Worm (Caenorhabditis elegans) whole organism, L1 larva: Measurements from ENCODE around the gene srw-11.
"Not testable (repeated sequence)": the region's sequence is repeated elsewhere in the genome, so short reads cannot be mapped to it uniquely, and the experiment has no call there.

Experiments used
- C16A3.4 ChIP-seq: fragments of 150-350 bp; optimal IDR thresholded peaks from 2 replicates; lab custom pipeline; 2014; ENCODE audit warnings: missing biosample characterization, missing genetic modification characterization
- alr-1 ChIP-seq: fragments of 200-800 bp; sonication (Bioruptor generic); optimal IDR thresholded peaks from 2 replicates; lab custom pipeline; 2018; ENCODE audit warnings: borderline replicate concordance, mild to moderate bottlenecking, missing genetic modification characterization, missing compliant biosample characterization
- efl-1 ChIP-seq, 4 experiments: fragments of 150-350 bp; optimal IDR thresholded peaks in 3 of 4; peaks in 1 of 4; 1 replicate in 1 of 4; 2 replicates in 3 of 4; lab custom pipeline; 2014; ENCODE audit warnings: missing biosample characterization in 2 of 4, missing genetic modification characterization in 2 of 4, missing genetic modification reagents in 2 of 4
- lin-39 ChIP-seq: fragments of 150-350 bp; optimal IDR thresholded peaks from 2 replicates; lab custom pipeline; 2014; ENCODE audit warnings: missing biosample characterization, missing genetic modification reagents, missing genetic modification characterization
- snpc-4 ChIP-seq: fragments of 150-350 bp; optimal IDR thresholded peaks from 2 replicates; lab custom pipeline; 2014; ENCODE audit warnings: missing biosample characterization, missing genetic modification characterization

DNA sequence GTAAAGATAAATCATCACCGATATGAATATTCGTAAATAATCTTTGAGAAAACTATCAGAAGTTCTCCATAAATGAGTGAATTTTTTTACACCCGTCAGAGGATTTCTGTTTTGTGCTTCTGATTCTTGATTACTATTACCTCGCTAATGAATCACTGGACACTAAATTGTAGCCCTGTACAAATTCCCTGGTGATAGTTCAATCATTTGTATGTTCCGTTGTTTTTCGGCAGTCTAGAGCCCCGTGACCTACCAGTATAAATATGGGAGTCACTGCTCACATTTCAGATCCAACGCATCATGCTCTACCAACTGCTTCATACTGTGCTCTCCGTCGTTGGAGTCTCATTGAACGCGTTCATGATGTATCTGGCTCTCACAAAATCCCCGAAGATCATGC, 10.2 kb upstream of the srw-11 start, which contains the start of gene srd-28:
- not testable (repeated sequence) for TF ChIP-seq snpc-4 (tag; lab: Kevin White, UChicago); alr-1 (tag; lab: Kevin White, UChicago); C16A3.4; efl-1 (optimal IDR thresholded peaks at IDR 0.05; lab: Kevin White, UChicago); efl-1 (GFP tag; optimal IDR thresholded peaks at IDR 0.05 in 1 of 2; lab: Kevin White, UChicago); lin-39 (tag; lab: Kevin White, UChicago)
